Worm (Caenorhabditis elegans) whole organism, young adult: Measurements from ENCODE around the gene F42H10.2.

Experiments used
- C06A6.2 ChIP-seq: fragments of 200-800 bp; sonication (Bioruptor generic); conservative IDR thresholded peaks from 2 replicates; pipeline ENCODE4 v1.3.6; 2022; ENCODE audit warnings: missing genetic modification characterization, missing compliant biosample characterization
- F55B11.4 ChIP-seq: sonication (generic microtip); optimal IDR thresholded peaks from 2 replicates; lab custom pipeline; 2016; ENCODE audit warnings: missing compliant biosample characterization, missing genetic modification characterization, borderline replicate concordance; ENCODE audit not compliant: insufficient read depth
- Y53F4B.3 ChIP-seq: fragments of 200-800 bp; sonication (Bioruptor generic); IDR thresholded peaks from 2 replicates; pipeline ENCODE4 v1.3.6; 2022; ENCODE audit warnings: missing genetic modification reagents, missing genetic modification characterization, missing compliant biosample characterization
- attf-3 ChIP-seq: fragments of 200-800 bp; sonication (Bioruptor generic); conservative IDR thresholded peaks from 2 replicates; pipeline ENCODE4 v1.3.6; 2022; ENCODE audit warnings: missing genetic modification reagents, missing genetic modification characterization, missing compliant biosample characterization
- repo-1 ChIP-seq: sonication (generic microtip); optimal IDR thresholded peaks from 2 replicates; lab custom pipeline; 2017; ENCODE audit warnings: mild to moderate bottlenecking, missing genetic modification characterization, missing compliant biosample characterization
- snpc-1.1 ChIP-seq: sonication (generic microtip); optimal IDR thresholded peaks from 2 replicates; lab custom pipeline; 2017; ENCODE audit warnings: missing genetic modification characterization, mild to moderate bottlenecking, missing compliant biosample characterization, antibody characterized with exemption, moderate library complexity, missing genotype, missing genetic modification reagents; ENCODE audit not compliant: insufficient read depth

- TF ChIP-seq Y53F4B.3 (GFP tag; lab: Robert Waterston, UW), result no peak
- TF ChIP-seq repo-1 (tag; lab: Kevin White, UChicago), result no peak
- TF ChIP-seq C06A6.2 (GFP tag; lab: Robert Waterston, UW), result no peak
- TF ChIP-seq attf-3 (GFP tag; lab: Robert Waterston, UW), result no peak
- TF ChIP-seq snpc-1.1 (tag; lab: Kevin White, UChicago), result no peak
- no peak for TF ChIP-seq F55B11.4 (tag; lab: Kevin White, UChicago)
These were observed 39.4 kb downstream of the F42H10.2 start, which contains the start of gene ZC21.10 for ce11 chrIII:8529772-8530171.
